Fruit fly (Drosophila melanogaster) Kc167 (cell line): ENCODE measurements around the gene CG11726.

Experiments used
- Sin3A ChIP-seq: fragments of >200 bp; optimal IDR thresholded peaks from 2 replicates; lab custom pipeline; 2018; ENCODE audit warnings: missing external identifiers
- h ChIP-seq: fragments of >200 bp; optimal IDR thresholded peaks from 3 replicates; lab custom pipeline; 2018; ENCODE audit warnings: missing external identifiers
- insv ChIP-seq: fragments of >200 bp; optimal IDR thresholded peaks from 3 replicates; lab custom pipeline; 2018; ENCODE audit warnings: missing external identifiers
- psq ChIP-seq: fragments of >200 bp; optimal IDR thresholded peaks from 2 replicates; lab custom pipeline; 2017; ENCODE audit warnings: missing external identifiers

dm6 chr3L:11358733-11359132 is 35.8 kb upstream of the CG11726 start:
- TF ChIP-seq Sin3A (lab: Kevin White, UChicago) (no peak), psq (lab: Kevin White, UChicago) (no peak), h (no peak), insv (no peak)
